Worm (Caenorhabditis elegans) whole organism, late embryonic: ENCODE measurements around the gene ndx-6.

ENCODE experiments used
- ceh-14 ChIP-seq: sonication (generic microtip); optimal IDR thresholded peaks from 2 replicates; lab custom pipeline; 2016; ENCODE audit warnings: missing genotype, missing genetic modification characterization, missing compliant biosample characterization
- unc-55 ChIP-seq: sonication (generic microtip); optimal IDR thresholded peaks from 2 replicates; lab custom pipeline; 2017; ENCODE audit warnings: missing biosample characterization, missing genetic modification reagents, missing genetic modification characterization

DNA sequence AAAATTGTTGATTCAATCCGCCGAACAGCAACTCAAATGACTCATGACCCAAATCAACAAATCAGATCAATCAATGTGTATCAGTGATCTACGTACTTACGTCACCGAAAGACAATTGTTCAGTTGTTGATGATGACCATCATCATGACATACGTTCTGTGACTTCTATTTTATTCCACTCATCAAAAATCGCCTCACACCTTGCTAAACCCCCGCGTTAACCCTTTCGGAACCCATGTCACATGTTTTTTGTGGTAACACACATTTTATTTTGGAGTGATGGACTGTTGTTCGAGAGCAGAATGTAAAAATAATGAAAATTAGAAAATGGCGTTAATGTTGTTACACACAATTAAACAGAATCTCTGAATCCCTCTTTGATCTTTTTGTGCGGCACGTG, 47.3 kb downstream of the ndx-6 start:
- TF ChIP-seq ceh-14 (tag; lab: Kevin White, UChicago): no peak
- TF ChIP-seq unc-55 (GFP tag; lab: Kevin White, UChicago): no peak
